Worm (Caenorhabditis elegans): ENCODE measurements around the gene F59B2.15.
A peak's percentile ranks its signal among the peaks of the same experiment; 100 is the strongest.

The F59B2.15 gene

DNA sequence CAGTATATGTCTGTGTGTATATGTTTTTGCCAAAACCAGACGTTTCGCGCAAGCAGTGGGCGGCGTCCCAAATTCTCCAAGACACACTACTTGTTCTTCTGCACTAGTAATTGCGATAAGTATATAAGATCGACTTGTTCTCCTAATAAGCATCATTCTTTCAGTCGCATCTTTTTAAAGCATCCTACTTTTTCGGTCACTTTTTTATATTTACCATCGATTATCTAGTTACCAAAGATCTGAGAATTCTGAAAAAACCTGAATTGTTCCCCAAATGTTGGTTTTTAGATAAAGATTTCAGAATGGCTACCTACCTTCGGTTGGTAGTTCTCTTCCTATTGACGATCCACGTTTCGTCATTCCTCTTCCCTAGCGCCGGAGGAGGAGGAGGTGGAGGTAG lies 40.5 kb downstream of the F59B2.15 start, which contains the start of gene grl-25:
Gene grl-25, plus strand, starts transcription at position 301 of the 400 bp plus-strand sequence.
- TF ChIP-seq sox-4 (tag; optimal IDR thresholded peaks at IDR 0.05): no peak
- no peak for TF ChIP-seq ceh-45 (GFP tag; IDR thresholded peaks at IDR 0.05)
- TF ChIP-seq tbx-2 (tag; optimal IDR thresholded peaks at IDR 0.05): no peak
- no peak for TF ChIP-seq elt-4 (tag; optimal IDR thresholded peaks at IDR 0.05)
- TF ChIP-seq ceh-31 (tag; optimal IDR thresholded peaks at IDR 0.05): no peak
- TF ChIP-seq ets-4 (tag; optimal IDR thresholded peaks at IDR 0.05): no peak
- TF ChIP-seq fkh-10 (GFP tag; optimal IDR thresholded peaks at IDR 0.05): no peak
- TF ChIP-seq pag-3 (tag; optimal IDR thresholded peaks at IDR 0.05; ENCODE audit: borderline replicate concordance): no peak
- no peak for TF ChIP-seq elt-2 (tag; optimal IDR thresholded peaks at IDR 0.05)
- TF ChIP-seq ceh-6 (GFP tag; optimal IDR thresholded peaks at IDR 0.05): no peak
- no peak for TF ChIP-seq dmd-4 (tag; optimal IDR thresholded peaks at IDR 0.05; ENCODE audit: borderline replicate concordance)
- TF ChIP-seq ceh-18 (tag; optimal IDR thresholded peaks at IDR 0.05): no peak
- TF ChIP-seq odd-2 (tag; optimal IDR thresholded peaks at IDR 0.05): no peak

DNA sequence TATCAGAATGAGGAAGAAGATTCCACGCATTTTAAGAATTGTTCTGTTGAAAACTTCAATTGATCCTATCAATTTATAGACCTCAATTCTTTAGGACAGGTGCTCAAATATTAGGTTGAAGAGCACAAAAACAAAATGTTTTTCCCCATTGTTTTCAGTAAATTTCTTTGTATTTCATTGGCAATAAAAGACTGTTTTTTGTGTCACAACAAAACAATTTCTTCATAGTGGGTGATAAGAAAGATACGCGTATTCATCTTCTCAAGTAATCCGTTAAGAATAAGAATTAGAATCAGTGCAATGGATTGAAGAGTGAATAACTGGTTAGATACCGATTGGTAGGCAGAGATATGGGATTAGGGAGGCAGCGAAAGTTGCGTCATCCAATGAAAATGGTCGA lies 41.8 kb downstream of the F59B2.15 start, which contains the start of gene ZK643.6:
Gene ZK643.6, minus strand, starts transcription at position 101 of the 400 bp plus-strand sequence.
- TF ChIP-seq dmd-4 (tag; optimal IDR thresholded peaks at IDR 0.05; ENCODE audit: borderline replicate concordance) (no peak), ahr-1 (tag; optimal IDR thresholded peaks at IDR 0.05) (no peak), ceh-48 (tag; optimal IDR thresholded peaks at IDR 0.05) (no peak), pros-1 (tag; optimal IDR thresholded peaks at IDR 0.05) (no peak), fkh-6 (tag; optimal IDR thresholded peaks at IDR 0.05) (no peak), sdc-2 (tag; optimal IDR thresholded peaks at IDR 0.05) (no peak)

DNA sequence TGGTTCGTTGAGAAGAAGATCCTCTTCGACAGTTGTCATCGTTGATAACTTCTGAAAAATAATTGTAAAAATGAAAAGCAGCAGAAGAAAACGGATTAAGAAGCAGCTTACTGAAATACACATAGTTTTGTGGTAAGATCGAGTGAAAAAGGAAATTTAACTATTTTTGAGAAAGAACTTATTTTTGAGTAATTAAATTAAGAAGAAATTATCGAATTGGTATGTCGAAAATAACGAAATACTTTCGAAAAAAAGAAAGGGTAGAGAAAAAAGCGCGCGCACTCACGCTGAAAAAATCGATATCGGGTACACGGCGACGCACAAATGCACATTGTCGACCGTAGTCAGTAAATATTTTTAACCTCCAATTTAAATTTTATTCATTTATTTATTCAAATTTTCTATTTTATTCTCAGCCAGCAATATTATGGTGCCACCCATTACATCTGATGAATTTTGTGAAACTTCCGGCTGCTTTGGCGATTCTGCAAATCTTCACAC lies 46.2 kb downstream of the F59B2.15 start, which contains the start of the genes ZK643.5 and ZK643.2:
Gene ZK643.5, minus strand, starts transcription at position 51 of the 501 bp plus-strand sequence.
Gene ZK643.2, plus strand, starts transcription at position 395 of the 501 bp plus-strand sequence.
- TF ChIP-seq rnt-1 (tag; optimal IDR thresholded peaks at IDR 0.05): no peak
- no peak for TF ChIP-seq unc-3 (GFP tag; conservative IDR thresholded peaks at IDR 0.05)
- no peak for TF ChIP-seq unc-3 (tag; optimal IDR thresholded peaks at IDR 0.05)
- TF ChIP-seq nfya-1 (tag; optimal IDR thresholded peaks at IDR 0.05): peak; percentile 49
- TF ChIP-seq ceh-31 (tag; optimal IDR thresholded peaks at IDR 0.05): peak; percentile 43
- TF ChIP-seq ceh-48 (tag; optimal IDR thresholded peaks at IDR 0.05): peak; percentile 99
- TF ChIP-seq zip-5 (tag; optimal IDR thresholded peaks at IDR 0.05): no peak
- no peak for TF ChIP-seq ceh-2 (tag; optimal IDR thresholded peaks at IDR 0.05)
- no peak for TF ChIP-seq pat-9 (tag; optimal IDR thresholded peaks at IDR 0.05)
- TF ChIP-seq unc-42 (tag; optimal IDR thresholded peaks at IDR 0.05): peak; percentile 76
- TF ChIP-seq ceh-24 (tag; optimal IDR thresholded peaks at IDR 0.05): no peak

DNA sequence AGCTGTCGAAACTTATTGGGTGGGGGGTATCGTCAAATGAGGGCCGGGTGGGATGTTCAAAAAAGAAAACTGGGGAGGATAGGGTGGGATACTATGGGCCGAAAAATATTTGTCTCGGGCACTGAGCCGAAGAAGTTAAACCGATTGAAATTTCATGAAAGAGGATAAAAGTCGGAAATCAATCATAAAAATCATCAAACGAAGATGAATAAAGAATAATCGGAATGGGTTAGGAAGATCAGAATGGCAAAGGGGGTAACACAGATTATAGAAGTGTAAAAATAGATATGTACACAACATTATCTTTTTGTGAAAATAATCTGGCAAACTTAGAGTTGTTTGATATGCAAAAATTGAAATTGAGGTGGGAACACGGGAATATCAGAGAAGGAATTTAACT lies 46.9 kb downstream of the F59B2.15 start:
- TF ChIP-seq ceh-19 (GFP tag; optimal IDR thresholded peaks at IDR 0.05): no peak
- no peak for TF ChIP-seq dve-1 (tag; optimal IDR thresholded peaks at IDR 0.05)
- TF ChIP-seq pha-2 (tag; optimal IDR thresholded peaks at IDR 0.05): no peak
- no peak for TF ChIP-seq hlh-6 (tag; optimal IDR thresholded peaks at IDR 0.05)
- no peak for TF ChIP-seq ets-4 (tag; optimal IDR thresholded peaks at IDR 0.05)
- TF ChIP-seq Y22D7AL.16 (tag; optimal IDR thresholded peaks at IDR 0.05): no peak
- no peak for TF ChIP-seq C38D4.7 (GFP tag; optimal IDR thresholded peaks at IDR 0.05)
- no peak for TF ChIP-seq lim-6 (tag; optimal IDR thresholded peaks at IDR 0.05)
- TF ChIP-seq tbx-7 (tag; optimal IDR thresholded peaks at IDR 0.05): no peak
- no peak for TF ChIP-seq ceh-2 (tag; optimal IDR thresholded peaks at IDR 0.05)
- no peak for TF ChIP-seq unc-3 (GFP tag; conservative IDR thresholded peaks at IDR 0.05)
- TF ChIP-seq unc-3 (tag; optimal IDR thresholded peaks at IDR 0.05): no peak
- TF ChIP-seq eyg-1 (tag; optimal IDR thresholded peaks at IDR 0.05): no peak
- no peak for TF ChIP-seq fax-1 (tag; optimal IDR thresholded peaks at IDR 0.05)
- no peak for TF ChIP-seq pat-9 (tag; optimal IDR thresholded peaks at IDR 0.05)
